Fruit fly (Drosophila melanogaster) whole organism, pupa: ENCODE results near the gene nero.

Experiments
- CG10348 ChIP-seq: fragments of 200-800 bp; sonication (Bioruptor generic); IDR thresholded peaks from 2 replicates; pipeline ENCODE4 v1.3.6; 2022; ENCODE audit warnings: missing biosample characterization, missing genetic modification characterization
- CG12605 ChIP-seq: fragments of 200-800 bp; sonication (Bioruptor generic); IDR thresholded peaks from 2 replicates; pipeline ENCODE4 v1.3.6; 2022; ENCODE audit warnings: missing biosample characterization, missing genetic modification characterization
- CG13204 ChIP-seq: fragments of 200-800 bp; sonication (Bioruptor generic); optimal IDR thresholded peaks from 2 replicates; lab custom pipeline; 2018; ENCODE audit warnings: missing biosample characterization, mild to moderate bottlenecking, missing genetic modification characterization, moderate library complexity
- CG14655 ChIP-seq: fragments of 200-800 bp; sonication (Bioruptor generic); optimal IDR thresholded peaks from 3 replicates; lab custom pipeline; 2017; ENCODE audit warnings: mild to moderate bottlenecking, missing biosample characterization, missing genetic modification reagents, missing genetic modification characterization
- CG15710 ChIP-seq: fragments of 200-800 bp; sonication (Bioruptor generic); optimal IDR thresholded peaks from 2 replicates; lab custom pipeline; 2018; ENCODE audit warnings: missing biosample characterization, mild to moderate bottlenecking, missing genetic modification characterization, moderate library complexity
- CG17806 ChIP-seq: fragments of 200-800 bp; sonication (Bioruptor generic); optimal IDR thresholded peaks from 2 replicates; lab custom pipeline; 2018; ENCODE audit warnings: missing biosample characterization, mild to moderate bottlenecking, missing genetic modification characterization, moderate library complexity
- CG32121 ChIP-seq: fragments of 200-800 bp; sonication (Bioruptor generic); IDR thresholded peaks from 2 replicates; pipeline ENCODE4 v1.3.6; 2022; ENCODE audit warnings: missing biosample characterization, missing genetic modification characterization
- CG34367 ChIP-seq: fragments of 200-800 bp; sonication (Bioruptor generic); optimal IDR thresholded peaks from 2 replicates; lab custom pipeline; 2018; ENCODE audit warnings: missing biosample characterization, mild to moderate bottlenecking, missing genetic modification characterization
- CG4496 ChIP-seq: fragments of 200-800 bp; sonication (Bioruptor generic); IDR thresholded peaks from 3 replicates; pipeline ENCODE4 v1.3.6; 2022; ENCODE audit warnings: missing biosample characterization, missing genetic modification characterization
- CG8159 ChIP-seq: fragments of 200-800 bp; sonication (Bioruptor generic); optimal IDR thresholded peaks from 3 replicates; lab custom pipeline; 2018; ENCODE audit warnings: missing biosample characterization, mild to moderate bottlenecking, missing genetic modification characterization, moderate library complexity
- CG8301 ChIP-seq: fragments of 200-800 bp; sonication (Bioruptor generic); optimal IDR thresholded peaks from 2 replicates; lab custom pipeline; 2018; ENCODE audit warnings: missing biosample characterization, mild to moderate bottlenecking, missing genetic modification characterization
- CG9948 ChIP-seq: fragments of 200-800 bp; sonication (Bioruptor generic); optimal IDR thresholded peaks from 2 replicates; lab custom pipeline; 2018; ENCODE audit warnings: missing biosample characterization, mild to moderate bottlenecking, missing genetic modification characterization, moderate library complexity
- D1 ChIP-seq: fragments of 200-800 bp; sonication (Bioruptor generic); optimal IDR thresholded peaks from 2 replicates; lab custom pipeline; 2018; ENCODE audit warnings: missing biosample characterization, mild to moderate bottlenecking, missing genetic modification characterization, moderate library complexity
- EcR ChIP-seq: fragments of 200-800 bp; sonication (Bioruptor generic); optimal IDR thresholded peaks from 3 replicates; lab custom pipeline; 2019; ENCODE audit warnings: missing biosample characterization, missing genetic modification characterization, mild to moderate bottlenecking, moderate library complexity, missing genetic modification reagents
- Ets98B ChIP-seq: fragments of 200-800 bp; sonication (Bioruptor generic); IDR thresholded peaks from 2 replicates; pipeline ENCODE4 v1.3.6; 2022; ENCODE audit warnings: missing biosample characterization, missing genetic modification characterization
- Pif1A ChIP-seq: fragments of 200-800 bp; sonication (Bioruptor generic); optimal IDR thresholded peaks from 3 replicates; lab custom pipeline; 2016; ENCODE audit warnings: missing biosample characterization, missing genetic modification characterization
- Pif1B ChIP-seq: fragments of 200-800 bp; sonication (Bioruptor generic); optimal IDR thresholded peaks from 3 replicates; lab custom pipeline; 2016; ENCODE audit warnings: missing biosample characterization, missing genetic modification characterization
- Snoo ChIP-seq: fragments of 200-800 bp; sonication (Bioruptor generic); optimal IDR thresholded peaks from 3 replicates; lab custom pipeline; 2017; ENCODE audit warnings: missing biosample characterization, mild to moderate bottlenecking, missing genetic modification characterization, inconsistent platforms
- fd96Ca ChIP-seq: fragments of 200-800 bp; sonication (Bioruptor generic); IDR thresholded peaks from 3 replicates; pipeline ENCODE4 v1.3.6; 2022; ENCODE audit warnings: missing biosample characterization, missing genetic modification characterization
- gl ChIP-seq: fragments of 200-800 bp; sonication (Bioruptor generic); optimal IDR thresholded peaks from 2 replicates; lab custom pipeline; 2018; ENCODE audit warnings: missing biosample characterization, mild to moderate bottlenecking, missing genetic modification characterization
- rn ChIP-seq: fragments of 200-800 bp; sonication (Bioruptor generic); IDR thresholded peaks from 2 replicates; pipeline ENCODE4 v1.3.6; 2022; ENCODE audit warnings: missing biosample characterization, missing genetic modification characterization

nero gene

DNA sequence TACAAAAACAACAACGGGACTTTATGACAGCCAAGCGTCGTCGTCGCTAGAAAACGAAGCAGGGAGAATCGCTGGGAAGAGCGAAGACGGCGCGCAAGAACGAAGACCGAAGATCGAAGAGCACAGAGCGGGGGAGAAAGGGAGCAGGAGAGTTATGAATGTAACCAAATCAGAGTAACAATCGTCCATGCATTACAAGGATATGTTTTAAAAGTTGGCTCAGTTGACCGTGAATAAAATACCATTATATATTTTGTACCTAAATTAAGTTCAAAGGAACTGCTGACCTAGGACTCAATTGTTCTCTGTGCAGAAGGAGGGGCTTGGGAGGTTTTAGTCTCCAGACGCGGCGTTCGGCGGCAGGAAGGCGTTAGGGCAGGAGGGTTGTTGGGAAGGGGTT is 25.9 kb downstream of the nero start:
- TF ChIP-seq rn, result no peak
- TF ChIP-seq CG15710 (tag; lab: Kevin White, UChicago), result no peak
- TF ChIP-seq EcR, result no peak
- no peak for TF ChIP-seq CG8159 (tag; lab: Kevin White, UChicago)
- TF ChIP-seq CG32121 (GFP tag; lab: Robert Waterston, UW), result no peak
- no peak for TF ChIP-seq D1 (tag; lab: Kevin White, UChicago)
- peak; percentile 41 for TF ChIP-seq CG14655
- TF ChIP-seq CG34367 (tag; lab: Kevin White, UChicago), result no peak
- TF ChIP-seq CG9948 (tag; lab: Kevin White, UChicago), result peak; percentile 13
- no peak for TF ChIP-seq Pif1A
- TF ChIP-seq Snoo (tag; lab: Kevin White, UChicago), result no peak
- TF ChIP-seq CG12605 (GFP tag; lab: Robert Waterston, UW), result no peak
- no peak for TF ChIP-seq Pif1B (GFP tag; lab: Kevin White, UChicago)
- TF ChIP-seq CG17806, result no peak
- peak; percentile 54 for TF ChIP-seq CG8301 (tag; lab: Kevin White, UChicago)
- TF ChIP-seq fd96Ca (GFP tag; lab: Robert Waterston, UW), result 0 out of 3 replicates have a peak, but pooled peaks have one; percentile 13
- no peak for TF ChIP-seq CG13204
- no peak for TF ChIP-seq CG4496 (GFP tag; lab: Robert Waterston, UW)
- no peak for TF ChIP-seq gl (tag; lab: Kevin White, UChicago)
- no peak for TF ChIP-seq Ets98B (GFP tag; lab: Robert Waterston, UW)
- no peak for TF ChIP-seq CG10348 (GFP tag; lab: Robert Waterston, UW)

DNA sequence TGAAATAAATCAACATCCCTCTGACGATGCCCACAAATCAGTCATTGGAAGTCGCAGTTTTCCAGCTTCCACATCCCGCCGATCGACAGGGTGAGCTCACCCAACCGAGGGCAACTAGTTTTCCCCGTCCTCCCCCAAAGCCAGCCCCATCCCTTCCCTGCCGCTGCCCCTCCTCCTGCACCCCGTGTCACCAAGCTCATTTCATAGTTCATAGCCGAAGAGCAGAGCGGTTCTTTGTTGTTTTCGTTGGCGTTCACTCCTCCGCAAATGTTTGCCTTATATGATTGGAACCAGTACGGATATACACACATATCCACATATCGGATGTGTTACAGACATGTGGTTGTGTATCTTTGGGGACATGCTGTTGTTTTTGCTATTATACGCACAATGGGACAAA is 27.2 kb downstream of the nero start:
- TF ChIP-seq fd96Ca (GFP tag; lab: Robert Waterston, UW) (peak; percentile 20; the same call in 1 of the 3 replicates), CG8159 (tag; lab: Kevin White, UChicago) (no peak), CG34367 (tag; lab: Kevin White, UChicago) (no peak), Ets98B (GFP tag; lab: Robert Waterston, UW) (no peak), CG13204 (peak; percentile 36), EcR (peak; percentile 38)

DNA sequence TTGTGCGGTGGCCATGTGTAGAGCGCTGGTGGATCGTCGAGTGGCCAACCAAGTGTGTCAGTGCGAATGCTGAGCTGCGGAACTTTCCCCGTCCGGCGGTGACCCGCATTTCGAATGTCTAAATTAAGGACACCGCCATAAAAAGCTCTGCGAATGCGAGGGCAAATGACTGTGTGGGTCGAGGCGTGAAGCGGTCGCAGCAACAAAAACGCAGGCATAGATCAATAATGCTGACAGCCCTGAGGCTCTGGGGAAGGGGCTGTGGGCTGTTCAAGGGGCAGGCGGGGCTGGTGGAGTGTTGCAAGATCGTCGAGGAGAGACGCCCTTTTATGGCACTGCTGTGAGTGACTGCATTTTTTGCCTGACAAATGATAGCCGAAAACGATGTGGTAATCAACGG is 27.9 kb downstream of the nero start:
- TF ChIP-seq CG32121 (GFP tag; lab: Robert Waterston, UW), result peak; percentile 23; the same call in 1 of the 2 replicates
- no peak for TF ChIP-seq Pif1B (GFP tag; lab: Kevin White, UChicago)
- no peak for TF ChIP-seq CG8159 (tag; lab: Kevin White, UChicago)

DNA sequence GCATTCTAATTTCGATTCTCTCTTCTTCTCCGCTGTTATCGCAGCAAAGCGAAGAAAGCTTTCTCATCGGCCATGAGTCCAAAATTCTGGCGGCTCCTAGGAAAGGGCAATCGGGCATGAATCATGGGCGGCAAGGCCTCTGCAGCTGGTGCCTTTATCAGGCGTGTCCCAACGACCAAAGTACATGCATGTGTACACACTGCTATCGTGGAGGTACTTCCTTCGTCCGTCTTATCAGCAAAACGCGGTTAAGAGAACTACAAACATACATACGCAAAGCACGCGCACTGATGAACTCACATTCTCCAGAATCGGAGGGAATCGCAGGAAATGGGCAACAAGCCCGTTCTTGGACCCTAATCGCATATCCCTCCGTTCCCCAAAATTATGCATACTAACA is 28.4 kb downstream of the nero start:
- no peak for TF ChIP-seq Ets98B (GFP tag; lab: Robert Waterston, UW)
- TF ChIP-seq gl (tag; lab: Kevin White, UChicago), result peak; percentile 52
- peak; percentile 31; the same call in 1 of the 3 replicates for TF ChIP-seq CG4496 (GFP tag; lab: Robert Waterston, UW)

DNA sequence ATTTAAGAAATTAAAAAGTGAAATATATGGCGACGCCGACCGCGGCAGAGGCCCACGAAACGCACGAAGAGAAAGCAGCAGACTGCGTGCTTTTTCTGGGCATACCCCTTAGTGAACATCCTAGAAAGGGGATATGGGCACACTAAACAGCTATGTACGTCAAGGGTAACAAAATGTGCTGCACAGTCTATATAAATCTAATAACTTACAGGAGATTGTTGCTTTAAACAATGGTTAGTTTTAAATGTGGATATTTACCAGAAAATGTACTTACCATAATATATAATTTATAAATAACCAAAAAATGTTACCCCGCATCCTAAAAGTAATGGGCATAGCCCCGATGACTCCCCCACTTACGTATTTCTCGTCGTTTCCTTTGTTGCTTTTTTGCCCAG is 29.2 kb downstream of the nero start:
- TF ChIP-seq CG14655 (peak; percentile 38), Snoo (tag; lab: Kevin White, UChicago) (peak; percentile 17), CG15710 (tag; lab: Kevin White, UChicago) (peak; percentile 17), fd96Ca (GFP tag; lab: Robert Waterston, UW) (peak; percentile 32; the same call in 1 of the 3 replicates), CG12605 (GFP tag; lab: Robert Waterston, UW) (no peak), CG9948 (tag; lab: Kevin White, UChicago) (peak; percentile 23), Pif1B (GFP tag; lab: Kevin White, UChicago) (peak; percentile 37), rn (no peak), CG8159 (tag; lab: Kevin White, UChicago) (no peak), CG8301 (tag; lab: Kevin White, UChicago) (peak; percentile 14), CG32121 (GFP tag; lab: Robert Waterston, UW) (no peak), CG17806 (peak; percentile 39)

DNA sequence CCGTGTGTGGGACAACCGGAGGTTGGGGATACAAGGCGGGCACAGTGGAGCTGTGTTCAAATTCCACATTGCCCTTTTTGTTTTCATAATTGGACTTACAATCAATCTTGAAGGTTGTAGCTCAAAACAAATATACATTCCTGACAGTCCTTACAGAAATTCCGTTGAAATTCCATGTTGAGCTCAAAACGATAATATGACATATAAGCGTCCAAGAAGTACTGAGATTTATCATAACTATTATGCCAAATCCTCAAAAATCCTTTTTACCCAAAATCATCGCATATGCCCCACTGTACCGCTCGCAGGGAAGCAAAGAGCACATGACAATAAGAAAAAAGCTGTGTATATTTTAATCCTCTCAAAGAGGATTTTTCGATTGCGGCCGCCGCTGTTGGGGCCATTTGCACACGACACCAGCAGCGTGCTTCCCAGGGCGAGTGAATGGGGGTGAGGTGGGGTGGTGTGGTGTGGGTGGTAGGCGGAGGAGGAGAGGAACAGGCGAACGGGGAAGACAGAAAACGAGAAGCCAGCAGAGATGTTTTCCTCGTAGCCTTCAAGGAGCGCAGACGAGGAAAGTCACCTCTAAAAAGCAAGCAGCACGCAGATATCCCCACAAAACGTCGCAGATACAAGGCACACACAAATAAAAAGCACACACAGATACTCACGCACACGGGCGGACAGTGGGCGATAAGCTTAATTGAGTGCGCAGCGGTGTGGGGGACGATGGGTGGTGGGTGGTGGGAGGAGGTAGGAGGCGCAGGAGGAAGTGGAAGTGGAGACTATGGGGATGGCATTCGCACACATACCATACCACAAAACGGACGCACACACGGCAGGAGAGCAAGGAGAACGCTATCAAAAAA is 29.8 kb downstream of the nero start:
- TF ChIP-seq Ets98B (GFP tag; lab: Robert Waterston, UW) (peak; percentile 31), Pif1A (peak; percentile 89), CG8159 (tag; lab: Kevin White, UChicago) (peak; percentile 84), D1 (tag; lab: Kevin White, UChicago) (peak; percentile 62), Pif1B (GFP tag; lab: Kevin White, UChicago) (peak; percentile 85), CG8301 (tag; lab: Kevin White, UChicago) (peak; percentile 76), CG4496 (GFP tag; lab: Robert Waterston, UW) (peak; percentile 63; the same call in 1 of the 3 replicates), CG14655 (peak; percentile 81), CG17806 (peak; percentile 79), CG34367 (tag; lab: Kevin White, UChicago) (peak; percentile 79), EcR (no peak), CG13204 (peak; percentile 67), fd96Ca (GFP tag; lab: Robert Waterston, UW) (peak; percentile 81), CG10348 (GFP tag; lab: Robert Waterston, UW) (peak; percentile 46; the same call in 1 of the 2 replicates), Snoo (tag; lab: Kevin White, UChicago) (peak; percentile 75), CG9948 (tag; lab: Kevin White, UChicago) (peak; percentile 86), CG32121 (GFP tag; lab: Robert Waterston, UW) (peak; percentile 67), gl (tag; lab: Kevin White, UChicago) (peak; percentile 66), CG12605 (GFP tag; lab: Robert Waterston, UW) (no peak), rn (peak; percentile 52), CG15710 (tag; lab: Kevin White, UChicago) (peak; percentile 89)
